Fruit fly (Drosophila melanogaster): ENCODE data around the gene sgg.

The sgg gene

DNA sequence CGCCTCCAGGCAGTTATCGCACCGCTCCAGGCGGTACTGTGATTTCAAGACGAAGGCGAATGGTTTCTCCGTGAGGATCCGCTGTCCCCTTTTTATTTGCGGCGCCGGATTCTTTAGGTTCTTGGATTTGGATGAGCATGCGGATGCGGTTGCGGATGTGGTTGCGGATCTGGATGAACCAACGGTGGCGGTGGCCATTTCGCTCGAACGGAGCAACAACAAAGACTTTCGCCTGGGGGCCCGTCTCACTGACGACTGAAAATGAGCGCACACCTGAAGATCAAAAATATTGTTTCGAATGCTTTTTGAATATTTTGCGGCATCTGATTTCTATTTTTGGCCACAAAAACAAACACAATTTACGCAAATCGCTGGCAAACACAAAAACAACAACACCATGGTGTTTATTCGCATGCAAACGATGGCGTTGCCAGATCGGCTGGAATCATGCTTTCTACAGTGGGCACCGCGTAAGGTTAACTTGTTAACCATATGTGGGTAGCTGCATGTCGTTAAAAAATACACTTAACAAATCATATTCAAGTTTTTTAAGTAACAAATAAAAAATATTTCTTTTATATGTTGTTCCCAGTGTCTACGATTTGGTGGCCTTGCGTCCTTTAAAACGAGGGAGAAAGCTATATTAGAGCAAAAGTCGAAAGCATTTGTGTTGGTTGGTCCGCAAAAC lies 25.1 kb upstream of the sgg start, which contains the start of gene Smyd3 (continued):
- TF ChIP-seq CG14667 (GFP tag; IDR thresholded peaks at IDR 0.05) (peak; percentile 73), CG10366 (GFP tag; IDR thresholded peaks at IDR 0.05) (peak; percentile 84), pho (GFP tag; optimal IDR thresholded peaks at IDR 0.05) (peak; percentile 73), CG7556 (GFP tag; optimal IDR thresholded peaks at IDR 0.05) (peak; percentile 63), Side (GFP tag; optimal IDR thresholded peaks at IDR 0.05) (peak; percentile 62), Hr39 (optimal IDR thresholded peaks at IDR 0.05) (no peak), CG3065 (GFP tag; optimal IDR thresholded peaks at IDR 0.05) (peak; percentile 21), dm (GFP tag; optimal IDR thresholded peaks at IDR 0.05) (peak; percentile 66), CG16813 (GFP tag; IDR thresholded peaks at IDR 0.05; ENCODE audit: partially characterized antibody) (no peak), vfl (GFP tag; optimal IDR thresholded peaks at IDR 0.05) (peak; percentile 83), sc (optimal IDR thresholded peaks at IDR 0.05) (no peak), sc (GFP tag; optimal IDR thresholded peaks at IDR 0.05) (peak; percentile 42), wek (GFP tag; optimal IDR thresholded peaks at IDR 0.05) (peak; percentile 20), CG8359 (GFP tag; optimal IDR thresholded peaks at IDR 0.05; ENCODE audit: borderline replicate concordance) (no peak), CG4820 (GFP tag; optimal IDR thresholded peaks at IDR 0.05) (peak; percentile 56), peb (GFP tag; IDR thresholded peaks at IDR 0.05) (0 out of 2 replicates have a peak, but pooled peaks have one; percentile 35), eve (GFP tag; optimal IDR thresholded peaks at IDR 0.05) (no peak), Spps (tag; optimal IDR thresholded peaks at IDR 0.05) (peak; percentile 40), croc (GFP tag; conservative IDR thresholded peaks at IDR 0.05) (no peak; the same call in 2 of the 3 replicates), pita (GFP tag; optimal IDR thresholded peaks at IDR 0.05) (no peak), Mes4 (GFP tag; optimal IDR thresholded peaks at IDR 0.05) (peak; percentile 34), Rx (GFP tag; IDR thresholded peaks at IDR 0.05) (peak; percentile 76), CG7372 (GFP tag; IDR thresholded peaks at IDR 0.05) (no peak), CoRest (tag; optimal IDR thresholded peaks at IDR 0.05) (peak; percentile 72), bsh (GFP tag; optimal IDR thresholded peaks at IDR 0.05) (peak; percentile 17 to 78), usp (GFP tag; optimal IDR thresholded peaks at IDR 0.05) (no peak), row (GFP tag; IDR thresholded peaks at IDR 0.05) (peak; percentile 92), CG15269 (tag; optimal IDR thresholded peaks at IDR 0.05) (peak; percentile 79), sob (GFP tag; IDR thresholded peaks at IDR 0.05) (peak; percentile 84), CG4707 (GFP tag; optimal IDR thresholded peaks at IDR 0.05) (peak; percentile 69), disco-r (GFP tag; optimal IDR thresholded peaks at IDR 0.05) (no peak), br (optimal IDR thresholded peaks at IDR 0.05) (no peak), CG3726 (GFP tag; IDR thresholded peaks at IDR 0.05) (0 out of 3 replicates have a peak, but pooled peaks have one; percentile 26), nerfin-2 (GFP tag; IDR thresholded peaks at IDR 0.05; ENCODE audit: partially characterized antibody) (no peak), CrebB (tag; optimal IDR thresholded peaks at IDR 0.05) (peak; percentile 58), Pdp1 (GFP tag; optimal IDR thresholded peaks at IDR 0.05) (peak; percentile 62 to 79), gsb-n (tag; optimal IDR thresholded peaks at IDR 0.05) (no peak), CG10321 (GFP tag; IDR thresholded peaks at IDR 0.05) (no peak; the same call in 1 of the 2 replicates), CG17328 (GFP tag; IDR thresholded peaks at IDR 0.05) (peak; percentile 80), CG5953 (GFP tag; IDR thresholded peaks at IDR 0.05) (peak; percentile 78), Dp (GFP tag; optimal IDR thresholded peaks at IDR 0.05) (peak; percentile 30), mld (GFP tag; IDR thresholded peaks at IDR 0.05; ENCODE audit: partially characterized antibody) (no peak), pb (GFP tag; optimal IDR thresholded peaks at IDR 0.05) (peak; percentile 53), CG33557 (GFP tag; optimal IDR thresholded peaks at IDR 0.05) (peak; percentile 6), CG43689 (GFP tag; IDR thresholded peaks at IDR 0.05) (peak; percentile 35; the same call in 1 of the 2 replicates), cad (GFP tag; optimal IDR thresholded peaks at IDR 0.05) (no peak), CG9609 (GFP tag; optimal IDR thresholded peaks at IDR 0.05) (peak; percentile 65), tna (GFP tag; IDR thresholded peaks at IDR 0.05; ENCODE audit: partially characterized antibody) (no peak), Abd-B (GFP tag; optimal IDR thresholded peaks at IDR 0.05) (peak; percentile 51), corto (GFP tag; optimal IDR thresholded peaks at IDR 0.05) (no peak)

Data from whole organism, embryonic.